Worm (Caenorhabditis elegans) whole organism, L2 larva: Measurements from ENCODE around the gene tmem-24.

Source experiments
- C34F6.9 ChIP-seq: fragments of 150-350 bp; optimal IDR thresholded peaks from 2 replicates; lab custom pipeline; 2014; ENCODE audit warnings: missing biosample characterization, missing genetic modification characterization
- F13H6.1 ChIP-seq: sonication (generic microtip); optimal IDR thresholded peaks from 2 replicates; lab custom pipeline; 2016; ENCODE audit warnings: missing genetic modification characterization, missing compliant biosample characterization
- Y55F3AM.14 ChIP-seq: fragments of 200-800 bp; sonication (Bioruptor generic); optimal IDR thresholded peaks from 2 replicates; lab custom pipeline; 2018; ENCODE audit warnings: mild to moderate bottlenecking, missing genetic modification characterization, missing compliant biosample characterization
- ZK546.5 ChIP-seq: sonication (generic microtip); optimal IDR thresholded peaks from 2 replicates; lab custom pipeline; 2017; ENCODE audit warnings: missing biosample characterization, missing genetic modification characterization
- ama-1 ChIP-seq: fragments of 150-350 bp; optimal IDR thresholded peaks from 2 replicates; lab custom pipeline; 2018; ENCODE audit warnings: inconsistent platforms
- ceh-16 ChIP-seq: fragments of 150-350 bp; optimal IDR thresholded peaks from 2 replicates; lab custom pipeline; 2014; ENCODE audit warnings: missing biosample characterization, missing genetic modification characterization
- ceh-82 ChIP-seq: fragments of 150-350 bp; optimal IDR thresholded peaks from 2 replicates; lab custom pipeline; 2014; ENCODE audit warnings: missing biosample characterization, missing genetic modification characterization
- crh-2 ChIP-seq: sonication (generic microtip); optimal IDR thresholded peaks from 2 replicates; lab custom pipeline; 2017; ENCODE audit warnings: missing biosample characterization, missing genetic modification characterization
- dmd-4 ChIP-seq: sonication (generic microtip); optimal IDR thresholded peaks from 2 replicates; lab custom pipeline; 2017; ENCODE audit warnings: missing biosample characterization, missing genetic modification characterization
- egl-27 ChIP-seq: sonication (generic microtip); optimal IDR thresholded peaks from 3 replicates; lab custom pipeline; 2017; ENCODE audit warnings: missing biosample characterization, missing genetic modification reagents, missing genetic modification characterization
- elt-1 ChIP-seq: fragments of 150-350 bp; optimal IDR thresholded peaks from 2 replicates; lab custom pipeline; 2014; ENCODE audit warnings: missing biosample characterization, missing genetic modification characterization
- fos-1 ChIP-seq: fragments of 150-350 bp; optimal IDR thresholded peaks from 2 replicates; lab custom pipeline; 2014; ENCODE audit warnings: missing biosample characterization, missing genetic modification characterization
- gmeb-1 ChIP-seq: fragments of 150-350 bp; optimal IDR thresholded peaks from 2 replicates; lab custom pipeline; 2014; ENCODE audit warnings: missing biosample characterization, missing genetic modification characterization
- lin-13 ChIP-seq: fragments of 150-350 bp; optimal IDR thresholded peaks from 2 replicates; lab custom pipeline; 2014; ENCODE audit warnings: missing biosample characterization, missing genetic modification reagents, missing genetic modification characterization
- mab-5 ChIP-seq: fragments of 150-350 bp; optimal IDR thresholded peaks from 2 replicates; lab custom pipeline; 2014; ENCODE audit warnings: missing biosample characterization, missing genetic modification characterization
- mbf-1 ChIP-seq: sonication (generic microtip); optimal IDR thresholded peaks from 2 replicates; lab custom pipeline; 2017; ENCODE audit warnings: missing biosample characterization, missing genetic modification characterization
- mdl-1 ChIP-seq, 2 experiments: fragments of 150-350 bp in 1 of 2; sonication (generic microtip) in 1 of 2; optimal IDR thresholded peaks; 2 replicates each; lab custom pipeline; 2017; ENCODE audit warnings: missing biosample characterization in 2 of 2, missing genetic modification characterization in 2 of 2
- nhr-10 ChIP-seq: sonication (generic microtip); optimal IDR thresholded peaks from 2 replicates; lab custom pipeline; 2017; ENCODE audit warnings: missing biosample characterization, missing genetic modification characterization
- nhr-11 ChIP-seq: fragments of 150-350 bp; optimal IDR thresholded peaks from 2 replicates; lab custom pipeline; 2014; ENCODE audit warnings: missing biosample characterization, missing genetic modification characterization
- nhr-12 ChIP-seq: fragments of 150-350 bp; optimal IDR thresholded peaks from 2 replicates; lab custom pipeline; 2014; ENCODE audit warnings: missing biosample characterization, missing genetic modification characterization
- nhr-21 ChIP-seq: fragments of 150-350 bp; optimal IDR thresholded peaks from 2 replicates; lab custom pipeline; 2014; ENCODE audit warnings: missing biosample characterization, missing genetic modification characterization
- nhr-23 ChIP-seq: fragments of 150-350 bp; optimal IDR thresholded peaks from 2 replicates; lab custom pipeline; 2014; ENCODE audit warnings: missing biosample characterization, missing genetic modification reagents, missing genetic modification characterization
- nhr-237 ChIP-seq: fragments of 150-350 bp; optimal IDR thresholded peaks from 2 replicates; lab custom pipeline; 2014; ENCODE audit warnings: missing biosample characterization, missing genetic modification characterization
- nhr-6 ChIP-seq: fragments of 150-350 bp; optimal IDR thresholded peaks from 2 replicates; lab custom pipeline; 2014; ENCODE audit warnings: missing biosample characterization, missing genetic modification characterization
- peb-1 ChIP-seq: fragments of 150-350 bp; optimal IDR thresholded peaks from 2 replicates; lab custom pipeline; 2014; ENCODE audit warnings: missing biosample characterization, missing genetic modification characterization
- sma-3 ChIP-seq: sonication (generic microtip); optimal IDR thresholded peaks from 2 replicates; lab custom pipeline; 2016; ENCODE audit warnings: missing genetic modification reagents, missing genetic modification characterization, missing compliant biosample characterization
- sma-9 ChIP-seq, 2 experiments: fragments of 150-350 bp in 1 of 2; sonication (generic microtip) in 1 of 2; optimal IDR thresholded peaks; 2 replicates each; lab custom pipeline; 2014 to 2016; ENCODE audit warnings: missing genetic modification characterization in 2 of 2, mild to moderate bottlenecking in 1 of 2, missing biosample characterization in 1 of 2, missing compliant biosample characterization in 1 of 2, missing genetic modification reagents in 1 of 2, moderate library complexity in 1 of 2
- snpc-4 ChIP-seq: fragments of 150-350 bp; optimal IDR thresholded peaks from 2 replicates; lab custom pipeline; 2014; ENCODE audit warnings: missing biosample characterization, missing genetic modification characterization
- unc-55 ChIP-seq: fragments of 150-350 bp; sonication (generic microtip); optimal IDR thresholded peaks from 3 replicates; lab custom pipeline; 2014; ENCODE audit warnings: missing biosample characterization, missing genetic modification reagents, missing genetic modification characterization
- unc-62 ChIP-seq: fragments of 150-350 bp; optimal IDR thresholded peaks from 2 replicates; lab custom pipeline; 2014; ENCODE audit warnings: missing biosample characterization, missing genetic modification reagents, missing genetic modification characterization
- ztf-1 ChIP-seq: fragments of 200-800 bp; sonication (Bioruptor generic); conservative IDR thresholded peaks from 2 replicates; pipeline ENCODE4 v1.3.6; 2022; ENCODE audit warnings: missing genetic modification characterization, missing compliant biosample characterization
- ztf-11 ChIP-seq: sonication (generic microtip); optimal IDR thresholded peaks from 2 replicates; lab custom pipeline; 2017; ENCODE audit warnings: missing biosample characterization, missing genetic modification characterization

Gene tmem-24

DNA sequence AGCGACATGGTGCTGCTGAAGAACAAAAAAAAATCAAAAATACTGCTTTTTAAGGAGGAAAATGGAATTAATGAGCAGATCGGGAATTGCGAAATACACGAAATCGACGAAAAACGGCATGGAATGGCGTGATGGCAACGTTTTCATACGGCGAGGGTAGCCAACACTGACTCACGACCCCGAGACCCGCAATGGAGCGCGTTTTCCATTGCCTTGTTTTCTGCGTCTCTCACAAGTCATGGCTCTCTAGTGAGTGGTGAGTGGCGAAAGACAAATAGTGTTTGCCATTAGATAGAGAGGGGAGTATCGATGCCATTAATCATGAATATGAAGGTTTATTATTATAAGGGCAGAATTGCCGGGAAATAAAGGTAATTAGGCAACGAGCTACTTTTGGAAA, 39.0 kb downstream of the tmem-24 start, which contains the start of gene C18B2.4 (continued):
- TF ChIP-seq nhr-21 (tag; lab: Kevin White, UChicago) (peak; percentile 25), elt-1 (tag; lab: Kevin White, UChicago) (no peak), unc-55 (GFP tag; lab: Kevin White, UChicago) (peak; percentile 86), ztf-11 (tag; lab: Kevin White, UChicago) (no peak), mbf-1 (tag; lab: Kevin White, UChicago) (no peak)

DNA sequence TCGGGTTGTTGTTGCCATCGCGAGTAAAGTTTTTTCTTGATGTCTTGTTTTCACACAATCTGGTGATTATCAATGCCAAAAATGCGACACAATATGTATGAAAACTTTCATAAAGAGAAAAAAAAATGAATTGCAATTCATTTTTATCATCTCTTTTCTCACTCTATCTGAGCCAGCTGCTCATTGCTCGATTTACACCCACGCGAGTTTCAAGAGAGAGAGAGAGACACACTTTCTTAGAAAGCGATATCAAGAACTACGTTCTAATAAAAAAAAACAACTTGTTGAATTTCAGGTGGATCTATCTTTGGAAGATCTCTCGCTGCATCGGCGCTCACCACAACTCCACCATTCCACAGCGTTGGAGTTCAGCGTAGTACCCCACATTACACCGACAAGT, 42.1 kb downstream of the tmem-24 start:
- TF ChIP-seq dmd-4 (tag; lab: Kevin White, UChicago) (no peak), ztf-11 (tag; lab: Kevin White, UChicago) (no peak), ceh-16 (tag; lab: Kevin White, UChicago) (no peak), snpc-4 (no peak), F13H6.1 (tag; lab: Kevin White, UChicago) (no peak), nhr-6 (tag; lab: Kevin White, UChicago) (no peak), C34F6.9 (tag; lab: Kevin White, UChicago) (no peak), sma-3 (no peak)

DNA sequence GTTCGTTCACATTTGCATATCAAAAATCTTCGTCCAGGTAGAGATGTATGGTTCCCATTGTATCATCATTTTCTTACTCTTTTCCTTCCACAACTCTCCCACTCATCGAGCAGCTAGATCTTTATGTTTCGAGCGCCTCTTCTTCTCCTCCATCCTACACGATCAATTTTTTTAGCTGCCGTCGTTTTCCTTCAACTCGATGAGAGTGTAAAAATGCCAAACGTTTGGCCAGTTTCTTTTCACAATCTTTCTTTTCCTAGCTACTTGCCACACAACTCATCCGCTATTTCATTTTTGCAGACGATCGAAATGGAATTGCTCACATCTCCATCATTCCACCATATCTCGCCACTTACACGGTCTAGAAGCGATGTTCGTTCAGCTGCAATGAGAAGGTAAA, 43.2 kb downstream of the tmem-24 start, which contains the start of gene C18B2.3:
Gene C18B2.3 (plus strand): TSS at position 301 of the 400 bp plus-strand sequence.
- TF ChIP-seq nhr-11 (tag; lab: Kevin White, UChicago) (no peak), mdl-1 (tag; optimal IDR thresholded peaks at IDR 0.05; lab: Kevin White, UChicago) (no peak), fos-1 (tag; lab: Kevin White, UChicago) (no peak), gmeb-1 (tag; lab: Kevin White, UChicago) (no peak), nhr-12 (no peak), nhr-23 (tag; lab: Kevin White, UChicago) (no peak), C34F6.9 (tag; lab: Kevin White, UChicago) (no peak), unc-62 (no peak), peb-1 (tag; lab: Kevin White, UChicago) (no peak), Y55F3AM.14 (no peak), F13H6.1 (tag; lab: Kevin White, UChicago) (no peak), ceh-82 (tag; lab: Kevin White, UChicago) (no peak), sma-9 (GFP tag; optimal IDR thresholded peaks at IDR 0.05; lab: Kevin White, UChicago) (no peak), sma-9 (tag; optimal IDR thresholded peaks at IDR 0.05; lab: Kevin White, UChicago) (no peak), ztf-11 (tag; lab: Kevin White, UChicago) (no peak), nhr-21 (tag; lab: Kevin White, UChicago) (no peak)

DNA sequence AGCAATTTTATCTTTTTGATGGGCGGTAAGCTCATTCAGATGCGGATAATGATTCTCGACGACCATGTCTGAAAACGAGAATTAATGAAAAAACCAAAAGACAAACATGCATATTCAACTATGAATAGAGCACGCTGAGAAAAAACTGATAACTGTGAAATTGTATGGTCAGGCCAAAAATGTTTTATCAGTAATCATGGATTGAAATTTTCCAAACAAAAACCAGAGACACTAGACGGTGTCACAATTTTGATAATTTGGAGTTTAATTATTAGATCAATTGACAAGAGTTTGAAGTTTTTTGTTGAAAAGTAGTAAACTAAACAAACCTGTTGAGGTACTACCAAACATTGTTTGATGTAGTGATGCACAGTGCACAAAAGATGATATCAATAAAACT, 44.3 kb downstream of the tmem-24 start, which contains the start of gene cgr-1:
Gene cgr-1 (minus strand): TSS at position 68 of the 400 bp plus-strand sequence.
- TF ChIP-seq ZK546.5 (tag; lab: Kevin White, UChicago): no peak
- peak; percentile 65 for TF ChIP-seq fos-1 (tag; lab: Kevin White, UChicago)
- no peak for TF ChIP-seq sma-9 (GFP tag; optimal IDR thresholded peaks at IDR 0.05; lab: Kevin White, UChicago)
- no peak for TF ChIP-seq sma-9 (tag; optimal IDR thresholded peaks at IDR 0.05; lab: Kevin White, UChicago)
- TF ChIP-seq mab-5: no peak
- no peak for TF ChIP-seq elt-1 (tag; lab: Kevin White, UChicago)
- TF ChIP-seq ztf-1 (GFP tag; lab: Robert Waterston, UW): no peak
- TF ChIP-seq nhr-23 (tag; lab: Kevin White, UChicago): no peak

DNA sequence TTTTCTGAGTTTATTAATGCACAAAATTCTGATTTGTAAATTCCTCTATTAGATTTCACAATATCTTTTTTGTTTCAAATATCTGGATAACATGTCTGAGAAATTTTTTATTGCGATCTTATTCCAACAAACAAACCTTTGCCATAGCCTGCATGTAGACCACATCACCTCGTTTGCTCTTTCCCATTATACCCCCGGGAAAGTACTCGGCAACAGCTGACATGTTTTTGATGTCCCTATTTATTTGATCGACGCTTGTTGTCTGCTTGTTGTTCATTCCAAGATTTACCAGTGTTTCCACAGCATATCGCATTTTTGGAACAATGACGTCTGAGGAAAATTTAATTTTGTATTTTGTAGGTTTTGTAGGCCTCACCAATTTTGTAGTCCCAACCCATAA, 44.8 kb downstream of the tmem-24 start:
- TF ChIP-seq crh-2 (tag; lab: Kevin White, UChicago): no peak
- TF ChIP-seq ceh-16 (tag; lab: Kevin White, UChicago): no peak
- TF ChIP-seq ZK546.5 (tag; lab: Kevin White, UChicago): no peak
- TF ChIP-seq nhr-10 (tag; lab: Kevin White, UChicago): no peak
- TF ChIP-seq mdl-1 (tag; optimal IDR thresholded peaks at IDR 0.05; lab: Kevin White, UChicago): no peak
- no peak for TF ChIP-seq gmeb-1 (tag; lab: Kevin White, UChicago)
- TF ChIP-seq egl-27 (tag; lab: Kevin White, UChicago): no peak
- no peak for TF ChIP-seq ama-1 (lab: Kevin White, UChicago)
- no peak for TF ChIP-seq lin-13 (GFP tag; lab: Kevin White, UChicago)
- TF ChIP-seq elt-1 (tag; lab: Kevin White, UChicago): no peak
- no peak for TF ChIP-seq nhr-237 (tag; lab: Kevin White, UChicago)
- TF ChIP-seq ztf-1 (GFP tag; lab: Robert Waterston, UW): no peak
